Fruit fly (Drosophila melanogaster) whole organism: ENCODE results near the gene CG42359.

Experiments
- CG8478 ChIP-seq: fragments of >200 bp; optimal IDR thresholded peaks from 2 replicates; lab custom pipeline; 2018; ENCODE audit warnings: inconsistent platforms
- Dll ChIP-seq: fragments of >200 bp; optimal IDR thresholded peaks from 2 replicates; lab custom pipeline; 2017
- EcR ChIP-seq, 2 experiments: fragments of >200 bp; optimal IDR thresholded peaks; 2 replicates each; lab custom pipeline; 2017; ENCODE audit warnings: missing biosample characterization in 2 of 2, missing genetic modification characterization in 2 of 2, missing genetic modification reagents in 2 of 2
- pan ChIP-seq: fragments of >200 bp; optimal IDR thresholded peaks from 2 replicates; lab custom pipeline; 2017
- psq ChIP-seq: fragments of >200 bp; optimal IDR thresholded peaks from 2 replicates; lab custom pipeline; 2017
- usp ChIP-seq: fragments of >200 bp; optimal IDR thresholded peaks from 2 replicates; lab custom pipeline; 2017; ENCODE audit warnings: missing biosample characterization, missing genetic modification characterization, mixed read lengths

Gene CG42359

dm6 chr3R:19147511-19148239 is 14.4 kb downstream of the CG42359 start, which contains the start of gene Ppcs:
Ppcs (minus strand) TSS chr3R:19147910.
- TF ChIP-seq EcR (GFP tag; optimal IDR thresholded peaks at IDR 0.05; lab: Kevin White, UChicago) (no peak), usp (GFP tag; lab: Kevin White, UChicago) (no peak), psq (lab: Kevin White, UChicago) (no peak), CG8478 (lab: Kevin White, UChicago) (no peak), pan (lab: Kevin White, UChicago) (no peak), Dll (peak; percentile 94)

- TF ChIP-seq psq (lab: Kevin White, UChicago) (no peak), EcR (GFP tag; optimal IDR thresholded peaks at IDR 0.05; lab: Kevin White, UChicago) (no peak), pan (lab: Kevin White, UChicago) (no peak), Dll (no peak), usp (GFP tag; lab: Kevin White, UChicago) (no peak), CG8478 (lab: Kevin White, UChicago) (no peak)
Measured at dm6 chr3R:19134957-19135356, 27.1 kb downstream of the CG42359 start, which contains the start of gene Cyp12a4. Cyp12a4 (plus strand) TSS chr3R:19135158.

- TF ChIP-seq pan (lab: Kevin White, UChicago) = no peak
- no peak for TF ChIP-seq EcR (GFP tag; optimal IDR thresholded peaks at IDR 0.05; lab: Kevin White, UChicago)
- TF ChIP-seq CG8478 (lab: Kevin White, UChicago) = no peak
- no peak for TF ChIP-seq Dll
- TF ChIP-seq usp (GFP tag; lab: Kevin White, UChicago) = no peak
- TF ChIP-seq psq (lab: Kevin White, UChicago) = no peak
Measured at dm6 chr3R:19132146-19132833, 29.8 kb downstream of the CG42359 start, which contains the start of gene Cyp12a5. Cyp12a5 (plus strand) TSS chr3R:19132648.

- TF ChIP-seq pan (lab: Kevin White, UChicago) = peak; percentile 83
- TF ChIP-seq Dll = no peak
Measured at dm6 chr3R:19118505-19119138, 43.5 kb downstream of the CG42359 start.

dm6 chr3R:19113836-19114235 is 48.3 kb downstream of the CG42359 start:
- TF ChIP-seq pan (lab: Kevin White, UChicago) (peak; percentile 52), usp (GFP tag; lab: Kevin White, UChicago) (no peak)

- TF ChIP-seq EcR (GFP tag; optimal IDR thresholded peaks at IDR 0.05; lab: Kevin White, UChicago) (no peak), psq (lab: Kevin White, UChicago) (no peak), usp (GFP tag; lab: Kevin White, UChicago) (no peak), Dll (no peak), pan (lab: Kevin White, UChicago) (no peak), CG8478 (lab: Kevin White, UChicago) (no peak)
Measured at dm6 chr3R:19112372-19112771, 49.7 kb downstream of the CG42359 start.
